Worm (Caenorhabditis elegans) whole organism, L3 larva: ENCODE data around the gene erg-28.

ENCODE experiments used
- R02D3.7 ChIP-seq: fragments of 150-350 bp; optimal IDR thresholded peaks from 2 replicates; lab custom pipeline; 2014; ENCODE audit warnings: missing biosample characterization, missing genetic modification characterization
- aly-2 ChIP-seq: fragments of 150-350 bp; optimal IDR thresholded peaks from 2 replicates; lab custom pipeline; 2014; ENCODE audit warnings: missing biosample characterization, missing genetic modification characterization
- ceh-16 ChIP-seq: sonication (generic microtip); optimal IDR thresholded peaks from 2 replicates; lab custom pipeline; 2017; ENCODE audit warnings: missing biosample characterization, missing genetic modification characterization
- ceh-28 ChIP-seq: fragments of 150-350 bp; optimal IDR thresholded peaks from 2 replicates; lab custom pipeline; 2014; ENCODE audit warnings: missing biosample characterization, missing genetic modification reagents, missing genetic modification characterization
- ceh-82 ChIP-seq: fragments of 150-350 bp; optimal IDR thresholded peaks from 2 replicates; lab custom pipeline; 2014; ENCODE audit warnings: missing biosample characterization, missing genetic modification characterization
- ceh-9 ChIP-seq: sonication (generic microtip); optimal IDR thresholded peaks from 2 replicates; lab custom pipeline; 2018; ENCODE audit warnings: missing biosample characterization, missing genetic modification characterization
- daf-12 ChIP-seq: fragments of 150-350 bp; optimal IDR thresholded peaks from 2 replicates; lab custom pipeline; 2014; ENCODE audit warnings: missing biosample characterization, missing genetic modification reagents, missing genetic modification characterization
- egl-27 ChIP-seq: sonication (generic microtip); optimal IDR thresholded peaks from 4 replicates; lab custom pipeline; 2017; ENCODE audit warnings: missing biosample characterization, missing genetic modification reagents, missing genetic modification characterization
- egl-5 ChIP-seq: fragments of 150-350 bp; optimal IDR thresholded peaks from 2 replicates; lab custom pipeline; 2017; ENCODE audit warnings: missing biosample characterization, missing genetic modification reagents, missing genetic modification characterization, inconsistent platforms
- elt-1 ChIP-seq: fragments of 150-350 bp; optimal IDR thresholded peaks from 2 replicates; lab custom pipeline; 2014; ENCODE audit warnings: missing biosample characterization, missing genetic modification characterization
- elt-2 ChIP-seq: sonication (generic microtip); optimal IDR thresholded peaks from 2 replicates; lab custom pipeline; 2016; ENCODE audit warnings: missing genetic modification reagents, mild to moderate bottlenecking, missing genetic modification characterization, missing compliant biosample characterization
- eor-1 ChIP-seq, 2 experiments: fragments of 150-350 bp; optimal IDR thresholded peaks; 2 replicates each; lab custom pipeline; 2014 to 2018; ENCODE audit warnings: missing biosample characterization in 2 of 2, missing genetic modification characterization in 2 of 2
- fkh-10 ChIP-seq: sonication (generic microtip); optimal IDR thresholded peaks from 2 replicates; lab custom pipeline; 2017; ENCODE audit warnings: missing biosample characterization, missing genetic modification reagents, missing genetic modification characterization
- hmg-11 ChIP-seq: sonication (generic microtip); optimal IDR thresholded peaks from 2 replicates; lab custom pipeline; 2016; ENCODE audit warnings: missing genetic modification characterization, missing compliant biosample characterization
- jun-1 ChIP-seq: fragments of 150-350 bp; optimal IDR thresholded peaks from 2 replicates; lab custom pipeline; 2014; ENCODE audit warnings: missing biosample characterization, missing genetic modification reagents, missing genetic modification characterization
- lin-15B ChIP-seq: fragments of 150-350 bp; optimal IDR thresholded peaks from 2 replicates; lab custom pipeline; 2014; ENCODE audit warnings: missing biosample characterization, missing genetic modification characterization
- lin-39 ChIP-seq: fragments of 150-350 bp; optimal IDR thresholded peaks from 2 replicates; lab custom pipeline; 2018; ENCODE audit warnings: missing biosample characterization, missing genetic modification reagents, missing genetic modification characterization
- lsy-12 ChIP-seq: sonication (generic microtip); optimal IDR thresholded peaks from 2 replicates; lab custom pipeline; 2016; ENCODE audit warnings: mild to moderate bottlenecking, missing genetic modification characterization, missing compliant biosample characterization
- mdl-1 ChIP-seq: fragments of 150-350 bp; optimal IDR thresholded peaks from 2 replicates; lab custom pipeline; 2014; ENCODE audit warnings: missing biosample characterization, missing genetic modification characterization
- nfya-1 ChIP-seq: sonication (generic microtip); optimal IDR thresholded peaks from 2 replicates; lab custom pipeline; 2017; ENCODE audit warnings: missing genetic modification characterization, mild to moderate bottlenecking, missing compliant biosample characterization, antibody characterized with exemption, moderate library complexity; ENCODE audit not compliant: insufficient read depth
- nhr-11 ChIP-seq: fragments of 150-350 bp; optimal IDR thresholded peaks from 2 replicates; lab custom pipeline; 2014; ENCODE audit warnings: missing biosample characterization, missing genetic modification characterization
- nhr-23 ChIP-seq: fragments of 150-350 bp; optimal IDR thresholded peaks from 2 replicates; lab custom pipeline; 2014; ENCODE audit warnings: missing biosample characterization, missing genetic modification reagents, missing genetic modification characterization
- nhr-237 ChIP-seq: fragments of 150-350 bp; optimal IDR thresholded peaks from 2 replicates; lab custom pipeline; 2014; ENCODE audit warnings: missing biosample characterization, missing genetic modification characterization
- nhr-25 ChIP-seq: sonication (generic microtip); optimal IDR thresholded peaks from 2 replicates; lab custom pipeline; 2017; ENCODE audit warnings: missing biosample characterization, missing genetic modification characterization
- nhr-43 ChIP-seq: sonication (generic microtip); optimal IDR thresholded peaks from 2 replicates; lab custom pipeline; 2016; ENCODE audit warnings: mild to moderate bottlenecking, missing genetic modification characterization, missing compliant biosample characterization; ENCODE audit not compliant: poor library complexity, severe bottlenecking
- nhr-67 ChIP-seq: fragments of 150-350 bp; optimal IDR thresholded peaks from 2 replicates; lab custom pipeline; 2014; ENCODE audit warnings: missing biosample characterization, missing genetic modification characterization
- nhr-76 ChIP-seq: fragments of 150-350 bp; sonication (generic microtip); optimal IDR thresholded peaks from 5 replicates; lab custom pipeline; 2014; ENCODE audit warnings: missing biosample characterization, missing genetic modification characterization
- sea-2 ChIP-seq: fragments of 150-350 bp; sonication (generic microtip); optimal IDR thresholded peaks from 4 replicates; lab custom pipeline; 2014; ENCODE audit warnings: missing biosample characterization, missing genetic modification reagents, missing genetic modification characterization
- snpc-4 ChIP-seq: fragments of 150-350 bp; optimal IDR thresholded peaks from 2 replicates; lab custom pipeline; 2014; ENCODE audit warnings: missing biosample characterization, missing genetic modification characterization
- tbx-2 ChIP-seq: sonication (generic microtip); optimal IDR thresholded peaks from 2 replicates; lab custom pipeline; 2016; ENCODE audit warnings: mild to moderate bottlenecking, missing genetic modification characterization, missing compliant biosample characterization
- unc-39 ChIP-seq: sonication (generic microtip); optimal IDR thresholded peaks from 4 replicates; lab custom pipeline; 2017; ENCODE audit warnings: missing biosample characterization, missing genetic modification characterization
- unc-62 ChIP-seq: fragments of 150-350 bp; sonication (generic microtip); optimal IDR thresholded peaks from 4 replicates; lab custom pipeline; 2014; ENCODE audit warnings: missing biosample characterization, missing genetic modification reagents, missing genetic modification characterization
- zag-1 ChIP-seq: fragments of 150-350 bp; optimal IDR thresholded peaks from 2 replicates; lab custom pipeline; 2014; ENCODE audit warnings: missing biosample characterization, missing genetic modification characterization

erg-28 gene

DNA sequence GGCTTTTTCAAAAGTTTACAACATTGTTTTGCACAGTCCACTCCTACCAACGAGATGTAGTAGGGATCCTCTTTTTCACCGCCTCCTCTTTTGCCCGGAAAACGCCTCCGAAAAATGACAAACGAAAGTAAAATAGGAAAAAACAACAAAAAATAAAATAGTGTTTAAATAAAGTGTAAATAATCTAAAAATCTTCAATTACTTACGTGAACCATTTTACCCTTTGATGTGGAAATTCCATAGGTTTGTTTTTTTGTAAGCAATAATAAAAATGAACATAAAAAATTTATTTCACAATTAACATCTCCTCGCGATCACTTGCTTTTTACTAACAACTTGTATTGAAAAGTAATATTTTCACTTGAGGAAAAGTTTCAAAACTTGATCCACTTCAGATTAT, 19.2 kb upstream of the erg-28 start, which contains the start of gene C14C10.1:
Gene C14C10.1, plus strand, starts transcription at position 301 of the 400 bp plus-strand sequence.
- TF ChIP-seq ceh-16 (tag; lab: Kevin White, UChicago), result no peak

DNA sequence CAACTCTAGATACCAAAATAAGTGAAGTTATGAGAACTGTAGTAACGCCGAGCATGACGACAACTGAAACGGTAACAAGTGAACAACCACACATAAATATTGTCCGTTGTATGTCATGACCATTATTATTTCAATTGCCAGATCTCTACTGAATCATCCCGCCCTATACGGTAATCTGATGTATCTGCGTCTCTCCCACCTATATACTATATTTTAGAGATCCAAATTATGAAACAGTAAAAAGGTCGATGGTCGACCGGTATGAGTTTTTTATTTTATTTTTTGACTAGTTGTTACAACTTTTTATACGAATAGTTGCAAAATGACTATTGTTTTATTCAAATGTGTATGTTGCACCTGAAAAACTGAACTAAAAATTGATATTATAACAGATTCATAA, 16.6 kb upstream of the erg-28 start, which contains the start of gene ttr-43:
Gene ttr-43, minus strand, starts transcription at position 101 of the 400 bp plus-strand sequence.
- TF ChIP-seq nhr-11 (no peak), unc-62 (no peak), aly-2 (tag; lab: Kevin White, UChicago) (no peak), nhr-23 (no peak), daf-12 (tag; lab: Kevin White, UChicago) (no peak), zag-1 (tag; lab: Kevin White, UChicago) (no peak), R02D3.7 (no peak), nfya-1 (tag; lab: Kevin White, UChicago) (no peak), elt-1 (tag; lab: Kevin White, UChicago) (no peak)

DNA sequence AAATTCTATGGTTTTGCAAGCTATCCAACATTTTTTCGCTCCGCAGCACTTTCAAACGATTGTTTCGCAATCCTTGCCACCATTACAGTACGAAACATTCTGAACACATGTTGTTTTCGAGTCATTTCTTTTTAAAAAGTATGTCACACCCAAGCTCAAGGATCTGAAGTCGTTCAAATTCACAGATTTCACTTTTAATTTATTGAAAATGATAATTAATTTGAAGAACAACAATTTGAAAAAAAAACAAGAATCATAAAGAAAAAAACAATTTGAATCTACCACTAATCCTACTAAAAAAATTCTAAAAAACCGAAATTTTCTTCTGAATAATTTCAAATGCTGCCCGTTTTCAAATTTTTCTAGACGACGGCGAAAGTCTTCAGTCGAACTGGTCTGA, 14.8 kb upstream of the erg-28 start, which contains the start of gene C14C10.2:
Gene C14C10.2, minus strand, starts transcription at position 101 of the 400 bp plus-strand sequence.
- TF ChIP-seq nhr-67, result no peak
- no peak for TF ChIP-seq ceh-82
- no peak for TF ChIP-seq sea-2 (GFP tag; lab: Kevin White, UChicago)
- no peak for TF ChIP-seq snpc-4 (tag; lab: Kevin White, UChicago)
- no peak for TF ChIP-seq nhr-237
- no peak for TF ChIP-seq lin-15B (tag; lab: Kevin White, UChicago)

DNA sequence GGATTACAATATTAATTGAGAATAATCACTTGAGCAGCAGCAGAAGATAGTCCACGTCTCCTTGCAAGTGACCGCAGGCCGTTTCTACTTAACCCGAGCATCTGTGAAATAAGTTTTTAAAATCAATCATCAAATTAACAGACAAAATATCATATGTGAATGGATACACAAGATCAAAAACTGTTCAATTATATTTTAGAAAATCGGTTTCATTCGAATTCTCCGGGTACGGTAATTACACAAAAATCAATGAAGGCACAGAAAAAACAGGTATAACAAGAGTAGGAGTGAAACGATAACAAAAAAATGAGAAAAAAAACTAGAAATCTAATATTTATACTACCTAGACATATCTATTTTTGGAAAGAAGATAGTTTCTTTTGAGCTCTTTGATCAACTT, 11.0 kb upstream of the erg-28 start, which contains the start of gene mma-1:
Gene mma-1, minus strand, starts transcription at position 101 of the 400 bp plus-strand sequence.
- TF ChIP-seq nhr-76 (tag; lab: Kevin White, UChicago) (no peak), snpc-4 (tag; lab: Kevin White, UChicago) (no peak), ceh-9 (tag; lab: Kevin White, UChicago) (no peak), hmg-11 (tag; lab: Kevin White, UChicago) (no peak), jun-1 (tag; lab: Kevin White, UChicago) (no peak), ceh-28 (tag; lab: Kevin White, UChicago) (no peak), nhr-23 (no peak), eor-1 (tag; optimal IDR thresholded peaks at IDR 0.05; lab: Kevin White, UChicago) (no peak), fkh-10 (no peak), tbx-2 (no peak), ceh-82 (no peak)

DNA sequence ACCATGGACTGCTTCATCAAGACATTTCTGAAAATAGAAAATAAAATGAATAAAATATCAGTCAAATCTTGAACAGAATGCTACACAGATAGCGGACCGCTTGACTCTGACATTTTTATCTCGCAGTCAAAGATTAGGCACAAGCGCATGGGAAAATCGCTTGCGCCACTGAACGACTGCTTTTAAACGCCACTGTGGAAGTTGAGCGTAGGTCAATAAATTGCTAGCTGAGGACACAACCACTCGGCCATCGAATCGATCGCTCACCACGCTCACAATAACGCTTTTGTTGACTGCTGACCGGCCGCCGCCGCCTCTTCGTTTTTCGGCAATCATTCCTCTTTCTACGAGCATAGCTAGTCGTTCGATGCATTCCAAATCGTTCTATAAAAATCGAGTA, 10.4 kb upstream of the erg-28 start:
- TF ChIP-seq lin-15B (tag; lab: Kevin White, UChicago) (no peak), egl-27 (tag; lab: Kevin White, UChicago) (peak; percentile 34), nhr-25 (tag; lab: Kevin White, UChicago) (peak; percentile 71), hmg-11 (tag; lab: Kevin White, UChicago) (peak; percentile 41), nhr-23 (peak; percentile 56), nfya-1 (tag; lab: Kevin White, UChicago) (peak; percentile 51), tbx-2 (peak; percentile 16), lin-39 (peak; percentile 57), nhr-43 (tag; lab: Kevin White, UChicago) (peak; percentile 19), elt-2 (tag; lab: Kevin White, UChicago) (peak; percentile 45), lsy-12 (tag; lab: Kevin White, UChicago) (peak; percentile 42), egl-5 (tag; lab: Kevin White, UChicago) (peak; percentile 77), mdl-1 (tag; lab: Kevin White, UChicago) (no peak), eor-1 (tag; optimal IDR thresholded peaks at IDR 0.05; lab: Kevin White, UChicago) (no peak)
- TF ChIP-seq, all 47 proteins: peak for 11

DNA sequence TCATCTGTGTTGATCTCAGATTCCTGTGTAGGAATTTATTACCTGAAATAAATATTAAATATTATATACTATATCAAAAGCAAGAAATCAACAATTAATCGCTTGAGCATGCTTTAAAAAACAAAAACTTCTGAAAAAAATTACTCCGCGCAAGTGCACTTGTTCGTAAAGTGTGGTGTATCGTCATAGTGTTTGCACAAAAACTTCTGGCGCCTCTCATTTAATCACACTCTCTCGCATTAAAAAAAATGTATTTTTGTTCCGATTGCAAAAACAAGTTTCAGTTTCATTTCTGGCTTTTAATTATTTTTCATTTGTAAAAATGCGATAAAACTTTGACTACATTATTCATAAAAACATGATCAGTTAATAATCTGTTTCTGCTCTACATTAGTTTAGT, 8.1 kb upstream of the erg-28 start, which contains the start of the genes C14C10.10 and ril-2:
Gene C14C10.10, minus strand, starts transcription at position 19 of the 400 bp plus-strand sequence.
Gene ril-2, minus strand, starts transcription at position 48 of the 400 bp plus-strand sequence.
- peak; percentile 34 for TF ChIP-seq nfya-1 (tag; lab: Kevin White, UChicago)
- no peak for TF ChIP-seq R02D3.7
- no peak for TF ChIP-seq elt-2 (tag; lab: Kevin White, UChicago)
- TF ChIP-seq unc-39 (tag; lab: Kevin White, UChicago), result no peak
